Fruit fly (Drosophila melanogaster): ENCODE results near the gene hoe1.
A peak's percentile ranks its signal among the peaks of the same experiment; 100 is the strongest.

The hoe1 gene

dm6 chr2L:4973731-4974415 is 41.7 kb upstream of the hoe1 start, which contains the start of gene mRpL28 (continued):
- peak in 1 of 2 experiments; percentile 38 for TF ChIP-seq Eip74EF (GFP tag; optimal IDR thresholded peaks at IDR 0.05)
- TF ChIP-seq Jarid2 (GFP tag; optimal IDR thresholded peaks at IDR 0.05) = no peak
- no peak for TF ChIP-seq oc (tag; optimal IDR thresholded peaks at IDR 0.05)
- TF ChIP-seq ap (GFP tag; IDR thresholded peaks at IDR 0.05) = no peak
- peak; percentile 59 for TF ChIP-seq CG13624 (GFP tag; optimal IDR thresholded peaks at IDR 0.05)
- peak; percentile 35 for TF ChIP-seq lbe (GFP tag; optimal IDR thresholded peaks at IDR 0.05)
- peak; percentile 46 for TF ChIP-seq CG3281 (GFP tag; optimal IDR thresholded peaks at IDR 0.05)
- TF ChIP-seq bsh (GFP tag; optimal IDR thresholded peaks at IDR 0.05) = peak in 1 of 2 experiments; percentile 18
- no peak for TF ChIP-seq pb (GFP tag; optimal IDR thresholded peaks at IDR 0.05)
- TF ChIP-seq CG34224 (GFP tag; IDR thresholded peaks at IDR 0.05; ENCODE audit: partially characterized antibody) = peak; percentile 71
- TF ChIP-seq Usf (GFP tag; optimal IDR thresholded peaks at IDR 0.05) = no peak
- peak; percentile 92 for TF ChIP-seq MBD-R2 (GFP tag; IDR thresholded peaks at IDR 0.05)
- peak; percentile 43 for TF ChIP-seq B-H2 (GFP tag; optimal IDR thresholded peaks at IDR 0.05)
- TF ChIP-seq Nf-YA (GFP tag; IDR thresholded peaks at IDR 0.05) = no peak
- peak; percentile 14 for TF ChIP-seq Ets65A (GFP tag)
- peak; percentile 11; the same call in 1 of the 3 replicates for TF ChIP-seq CG34422 (GFP tag; IDR thresholded peaks at IDR 0.05)

- TF ChIP-seq gt (GFP tag; IDR thresholded peaks at IDR 0.05) = no peak
- no peak for TF ChIP-seq CG31441 (GFP tag; IDR thresholded peaks at IDR 0.05)
- no peak for TF ChIP-seq zfh2 (GFP tag; optimal IDR thresholded peaks at IDR 0.05)
- no peak for TF ChIP-seq ato (GFP tag; IDR thresholded peaks at IDR 0.05; ENCODE audit: partially characterized antibody)
- peak; percentile 66 for TF ChIP-seq CG8924 (tag; optimal IDR thresholded peaks at IDR 0.05)
- peak; percentile 86 for TF ChIP-seq trem (tag; optimal IDR thresholded peaks at IDR 0.05)
- TF ChIP-seq lilli (GFP tag; optimal IDR thresholded peaks at IDR 0.05) = peak; percentile 33
- no peak for TF ChIP-seq CG3163 (GFP tag; optimal IDR thresholded peaks at IDR 0.05)
- TF ChIP-seq nmo (GFP tag; optimal IDR thresholded peaks at IDR 0.05) = peak; percentile 80
- TF ChIP-seq gro (GFP tag; optimal IDR thresholded peaks at IDR 0.05) = peak; percentile 4
- TF ChIP-seq sisA (GFP tag; IDR thresholded peaks at IDR 0.05) = no peak
- TF ChIP-seq Dip3 (GFP tag; optimal IDR thresholded peaks at IDR 0.05) = peak; percentile 32
- TF ChIP-seq Lhr (GFP tag; optimal IDR thresholded peaks at IDR 0.05) = peak; percentile 85
- no peak for TF ChIP-seq CG10654 (GFP tag; optimal IDR thresholded peaks at IDR 0.05)
- TF ChIP-seq CG17186 (GFP tag; optimal IDR thresholded peaks at IDR 0.05) = peak; percentile 62
- no peak for TF ChIP-seq CG2678 (tag; optimal IDR thresholded peaks at IDR 0.05)
- no peak for TF ChIP-seq schlank (tag; optimal IDR thresholded peaks at IDR 0.05)
- peak; percentile 58 for TF ChIP-seq CG2120 (GFP tag; optimal IDR thresholded peaks at IDR 0.05)
- TF ChIP-seq sens (GFP tag) = peak; percentile 85
- TF ChIP-seq CG6765 (GFP tag; optimal IDR thresholded peaks at IDR 0.05) = no peak
- TF ChIP-seq al (GFP tag; IDR thresholded peaks at IDR 0.05) = 0 out of 2 replicates have a peak, but pooled peaks have one; percentile 30
- no peak for TF ChIP-seq emc (GFP tag; optimal IDR thresholded peaks at IDR 0.05)
- TF ChIP-seq trh (GFP tag; optimal IDR thresholded peaks at IDR 0.05) = no peak
- no peak for TF ChIP-seq Sry-β (GFP tag; optimal IDR thresholded peaks at IDR 0.05)
- TF ChIP-seq CG16815 (GFP tag; optimal IDR thresholded peaks at IDR 0.05) = no peak
- TF ChIP-seq maf-S (GFP tag; optimal IDR thresholded peaks at IDR 0.05) = no peak
- peak; percentile 35 for TF ChIP-seq dm (GFP tag; optimal IDR thresholded peaks at IDR 0.05)
- TF ChIP-seq dpn (GFP tag; optimal IDR thresholded peaks at IDR 0.05) = peak in 1 of 2 experiments; percentile 38
- no peak for TF ChIP-seq fu2 (GFP tag; optimal IDR thresholded peaks at IDR 0.05)
- no peak for TF ChIP-seq Blimp-1 (GFP tag; optimal IDR thresholded peaks at IDR 0.05)
- no peak for TF ChIP-seq BtbVII (GFP tag; optimal IDR thresholded peaks at IDR 0.05)
- TF ChIP-seq CG16779 (GFP tag; IDR thresholded peaks at IDR 0.05) = no peak
- peak; percentile 61 for TF ChIP-seq HmgD (GFP tag; optimal IDR thresholded peaks at IDR 0.05)
- no peak for TF ChIP-seq Hmx (GFP tag; optimal IDR thresholded peaks at IDR 0.05)
Measured at dm6 chr2L:4971329-4971798, 39.2 kb upstream of the hoe1 start, which contains the start of gene CG14043. CG14043 (plus strand) TSS chr2L:4971702.

All from whole organism, embryonic.